Worm (Caenorhabditis elegans) whole organism, late embryonic: ENCODE data around the gene ent-3.

Experiments
- F13H6.1 ChIP-seq: sonication (generic microtip); optimal IDR thresholded peaks from 2 replicates; lab custom pipeline; 2016; ENCODE audit warnings: missing genetic modification characterization, missing compliant biosample characterization
- T23F11.4 ChIP-seq: fragments of 200-800 bp; sonication (Bioruptor generic); optimal IDR thresholded peaks from 2 replicates; lab custom pipeline; 2018; ENCODE audit warnings: mild to moderate bottlenecking, missing genetic modification characterization, missing compliant biosample characterization
- Y22D7AL.16 ChIP-seq: sonication (generic microtip); optimal IDR thresholded peaks from 2 replicates; lab custom pipeline; 2016; ENCODE audit warnings: missing genetic modification characterization, missing compliant biosample characterization
- ama-1 ChIP-seq: fragments of 150-350 bp; optimal IDR thresholded peaks from 2 replicates; lab custom pipeline; 2014
- ceh-30 ChIP-seq: fragments of 150-350 bp; optimal IDR thresholded peaks from 2 replicates; lab custom pipeline; 2014; ENCODE audit warnings: missing biosample characterization, missing genetic modification characterization
- ceh-34 ChIP-seq: sonication (generic microtip); optimal IDR thresholded peaks from 2 replicates; lab custom pipeline; 2016; ENCODE audit warnings: mild to moderate bottlenecking, missing genetic modification characterization, missing compliant biosample characterization
- eyg-1 ChIP-seq: sonication (generic microtip); optimal IDR thresholded peaks from 2 replicates; lab custom pipeline; 2016; ENCODE audit warnings: missing genotype, missing genetic modification characterization, missing compliant biosample characterization
- nfya-1 ChIP-seq: sonication (generic microtip); optimal IDR thresholded peaks from 2 replicates; lab custom pipeline; 2017; ENCODE audit warnings: missing genetic modification characterization, mild to moderate bottlenecking, missing compliant biosample characterization, antibody characterized with exemption, moderate library complexity
- nhr-11 ChIP-seq: fragments of 150-350 bp; optimal IDR thresholded peaks from 2 replicates; lab custom pipeline; 2014; ENCODE audit warnings: missing biosample characterization, missing genetic modification characterization
- pqm-1 ChIP-seq: sonication (generic microtip); optimal IDR thresholded peaks from 2 replicates; lab custom pipeline; 2016; ENCODE audit warnings: missing genetic modification characterization, missing compliant biosample characterization
- pros-1 ChIP-seq: fragments of 150-350 bp; optimal IDR thresholded peaks from 2 replicates; lab custom pipeline; 2014; ENCODE audit warnings: missing biosample characterization, missing genetic modification reagents, missing genetic modification characterization
- sox-4 ChIP-seq: sonication (generic microtip); optimal IDR thresholded peaks from 2 replicates; lab custom pipeline; 2017; ENCODE audit warnings: mild to moderate bottlenecking, missing genetic modification characterization, inconsistent platforms, missing compliant biosample characterization
- unc-3 ChIP-seq, 2 experiments: fragments of 200-800 bp in 1 of 2; sonication (Bioruptor generic) in 1 of 2; sonication (generic microtip) in 1 of 2; conservative IDR thresholded peaks in 1 of 2; optimal IDR thresholded peaks in 1 of 2; 2 replicates each; pipeline versions ENCODE4 v1.3.6 to Lab custom; 2016 to 2022; ENCODE audit warnings: missing compliant biosample characterization in 2 of 2, missing genetic modification characterization in 2 of 2, missing genetic modification reagents in 1 of 2

DNA sequence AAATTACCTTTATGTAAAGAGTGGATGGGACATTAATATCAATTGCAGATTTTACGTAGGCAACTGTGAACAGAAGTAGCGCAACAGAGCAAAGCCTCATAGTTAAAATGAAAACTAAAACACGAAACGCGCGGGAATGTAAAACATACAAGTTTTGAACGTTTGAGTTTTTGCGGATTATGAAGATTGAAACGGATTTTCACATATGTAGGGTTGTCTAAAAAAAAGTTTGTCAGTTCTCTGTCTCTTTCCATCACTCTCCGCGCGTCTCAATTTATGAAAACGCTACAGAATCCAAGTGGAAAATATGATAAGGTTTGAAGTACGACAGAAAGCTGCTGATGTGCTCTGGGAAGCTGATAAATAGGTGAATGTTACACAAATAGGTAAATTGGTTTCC is 10.9 kb upstream of the ent-3 start, which contains the start of gene K02E11.3:
- TF ChIP-seq ama-1 (lab: Kevin White, UChicago) (no peak), T23F11.4 (GFP tag; lab: Kevin White, UChicago) (no peak), sox-4 (tag; lab: Kevin White, UChicago) (no peak), nfya-1 (tag; lab: Kevin White, UChicago) (no peak), ceh-30 (tag; lab: Kevin White, UChicago) (no peak), pqm-1 (no peak), ceh-34 (tag; lab: Kevin White, UChicago) (no peak), pros-1 (tag; lab: Kevin White, UChicago) (no peak), Y22D7AL.16 (tag; lab: Kevin White, UChicago) (no peak), unc-3 (GFP tag; conservative IDR thresholded peaks at IDR 0.05; lab: Robert Waterston, UW) (no peak), unc-3 (tag; optimal IDR thresholded peaks at IDR 0.05; lab: Kevin White, UChicago) (no peak), nhr-11 (tag; lab: Kevin White, UChicago) (no peak), F13H6.1 (tag; lab: Kevin White, UChicago) (no peak), eyg-1 (tag; lab: Kevin White, UChicago) (no peak)
